Fruit fly (Drosophila melanogaster) whole organism, embryonic: ENCODE data around the gene Tcs6.

Experiments used
- CG13287 ChIP-seq: fragments of 200-800 bp; sonication (Bioruptor generic); IDR thresholded peaks from 2 replicates; pipeline ENCODE4 v1.3.6; 2022; ENCODE audit warnings: missing biosample characterization, missing genetic modification characterization; ENCODE audit not compliant: partially characterized antibody
- Chrac-16 ChIP-seq: fragments of 200-800 bp; sonication (Bioruptor generic); optimal IDR thresholded peaks from 3 replicates; lab custom pipeline; 2016; ENCODE audit warnings: missing biosample characterization, missing genetic modification characterization
- Doc3 ChIP-seq: fragments of 200-800 bp; sonication (Bioruptor generic); IDR thresholded peaks from 3 replicates; pipeline ENCODE4 v1.3.6; 2022; ENCODE audit warnings: missing biosample characterization, missing genetic modification characterization; ENCODE audit not compliant: partially characterized antibody
- H2.0 ChIP-seq: fragments of 200-800 bp; sonication (Bioruptor generic); IDR thresholded peaks from 2 replicates; pipeline ENCODE4 v1.3.6; 2022; ENCODE audit warnings: missing biosample characterization, missing genetic modification characterization
- Rfx ChIP-seq: fragments of 200-800 bp; sonication (Bioruptor generic); IDR thresholded peaks from 2 replicates; pipeline ENCODE4 v1.3.6; 2022; ENCODE audit warnings: missing biosample characterization, missing genetic modification characterization
- chn ChIP-seq: fragments of 200-800 bp; sonication (Bioruptor generic); optimal IDR thresholded peaks from 2 replicates; lab custom pipeline; 2016; ENCODE audit warnings: missing biosample characterization, missing genetic modification characterization
- fu2 ChIP-seq: fragments of 200-800 bp; sonication (Bioruptor generic); optimal IDR thresholded peaks from 2 replicates; lab custom pipeline; 2016; ENCODE audit warnings: missing biosample characterization, missing genetic modification characterization
- oc ChIP-seq: fragments of 200-800 bp; sonication (Bioruptor generic); optimal IDR thresholded peaks from 2 replicates; lab custom pipeline; 2018; ENCODE audit warnings: missing biosample characterization, mild to moderate bottlenecking, missing genetic modification characterization, moderate library complexity
- pho ChIP-seq: fragments of 200-800 bp; sonication (Bioruptor generic); optimal IDR thresholded peaks from 2 replicates; lab custom pipeline; 2016; ENCODE audit warnings: missing biosample characterization, missing genetic modification characterization
- rib ChIP-seq: fragments of 200-800 bp; sonication (Bioruptor generic); IDR thresholded peaks from 2 replicates; pipeline ENCODE4 v1.3.6; 2022; ENCODE audit warnings: missing biosample characterization, missing genetic modification characterization
- zfh1 ChIP-seq: fragments of 200-800 bp; sonication (Bioruptor generic); IDR thresholded peaks from 3 replicates; pipeline ENCODE4 v1.3.6; 2022; ENCODE audit warnings: missing biosample characterization, missing genetic modification characterization

DNA sequence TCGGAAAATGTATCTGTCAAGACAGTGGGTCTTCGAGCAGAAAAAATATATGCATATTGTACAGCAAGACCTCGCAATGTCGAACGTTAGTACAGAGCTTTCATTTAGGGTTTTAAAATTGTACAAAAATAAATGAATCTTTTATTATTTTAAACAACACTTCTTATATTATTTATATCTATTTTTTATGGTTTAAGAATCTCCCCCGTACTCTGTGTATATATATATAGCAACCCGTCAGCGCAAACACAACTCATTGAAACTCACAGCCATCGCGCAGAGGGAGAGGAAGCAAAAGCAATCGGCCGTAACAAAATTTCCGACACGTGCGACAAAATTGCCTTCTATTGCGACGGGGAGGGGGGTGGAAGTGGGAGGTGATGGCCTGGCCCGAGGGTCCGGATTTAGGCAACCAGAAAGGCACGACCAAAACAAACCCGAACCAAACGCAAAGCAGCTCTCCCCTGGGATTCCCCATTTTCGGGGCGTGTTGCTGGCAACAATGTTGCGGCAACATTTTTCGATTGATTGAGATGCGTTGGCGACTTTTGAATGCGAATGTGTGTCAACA, 48.0 kb upstream of the Tcs6 start:
- TF ChIP-seq oc (tag; lab: Kevin White, UChicago) (no peak), H2.0 (GFP tag; lab: Robert Waterston, UW) (peak; percentile 58), zfh1 (GFP tag; lab: Robert Waterston, UW) (peak; percentile 65), rib (GFP tag; lab: Robert Waterston, UW) (no peak), CG13287 (GFP tag; lab: Robert Waterston, UW) (no peak), pho (GFP tag; lab: Kevin White, UChicago) (no peak), Doc3 (GFP tag; lab: Robert Waterston, UW) (no peak), Chrac-16 (GFP tag; lab: Kevin White, UChicago) (no peak), Rfx (peak; percentile 92), chn (no peak), fu2 (no peak)
